Fruit fly (Drosophila melanogaster) S2 (cell line): ENCODE measurements around the gene Lsd-1.

ENCODE experiments used
- CG8478 ChIP-seq: fragments of >200 bp; optimal IDR thresholded peaks from 2 replicates; lab custom pipeline; 2018
- CTCF ChIP-seq, 2 experiments: fragments of >200 bp; optimal IDR thresholded peaks; 2 replicates each; lab custom pipeline; 2018

- TF ChIP-seq CG8478 (lab: Kevin White, UChicago) (no peak), CTCF (optimal IDR thresholded peaks at IDR 0.05; lab: Kevin White, UChicago) (no peak)
These were observed 36.0 kb upstream of the Lsd-1 start for dm6 chr3R:23727657-23728056.
